Worm (Caenorhabditis elegans) whole organism, L4 larva: ENCODE data around the gene F35C5.1.

Experiments
- ceh-62 ChIP-seq: sonication (generic microtip); optimal IDR thresholded peaks from 2 replicates; lab custom pipeline; 2017; ENCODE audit warnings: missing biosample characterization, missing genetic modification characterization
- nhr-42 ChIP-seq: fragments of 200-800 bp; sonication (Bioruptor generic); IDR thresholded peaks from 2 replicates; pipeline ENCODE4 v1.3.6; 2022; ENCODE audit warnings: missing genetic modification characterization, missing compliant biosample characterization
- sdz-12 ChIP-seq: fragments of 200-800 bp; sonication (Bioruptor generic); optimal IDR thresholded peaks from 2 replicates; lab custom pipeline; 2018; ENCODE audit warnings: mild to moderate bottlenecking, missing genetic modification characterization, missing compliant biosample characterization
- unc-39 ChIP-seq: sonication (generic microtip); optimal IDR thresholded peaks from 2 replicates; lab custom pipeline; 2017; ENCODE audit warnings: missing biosample characterization, missing genetic modification characterization
- unc-62 ChIP-seq, 3 experiments: fragments of 150-350 bp in 1 of 3; sonication (generic microtip); optimal IDR thresholded peaks in 2 of 3; peaks in 1 of 3; 1 replicate in 1 of 3; 2 replicates in 2 of 3; lab custom pipeline; 2014 to 2017; ENCODE audit warnings: missing biosample characterization in 3 of 3, missing genetic modification characterization in 3 of 3, missing genetic modification reagents in 3 of 3, missing genotype in 1 of 3

DNA sequence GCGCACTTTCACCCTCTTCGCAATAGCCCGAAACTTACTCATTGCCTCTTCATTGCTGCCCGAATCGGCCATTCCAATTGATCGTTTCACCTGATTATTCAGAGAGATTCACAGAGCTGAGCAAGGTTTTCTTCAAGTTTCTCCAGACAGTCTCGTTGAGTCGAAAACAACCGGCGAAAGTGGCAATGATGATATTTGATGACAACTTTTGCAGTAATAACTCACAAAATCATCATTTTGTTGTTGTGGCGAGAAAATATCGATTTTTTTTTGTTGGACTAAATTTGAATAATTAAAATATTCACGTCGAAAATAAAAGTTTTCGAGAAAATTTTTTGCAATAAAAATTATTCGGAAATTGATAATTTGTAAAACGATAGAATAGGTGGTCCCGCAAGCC is 15.0 kb upstream of the F35C5.1 start, which contains the start of gene snf-5:
- TF ChIP-seq nhr-42 (GFP tag; lab: Robert Waterston, UW): no peak
- TF ChIP-seq sdz-12 (GFP tag; lab: Kevin White, UChicago): no peak
- no peak for TF ChIP-seq ceh-62 (tag; lab: Kevin White, UChicago)
- TF ChIP-seq unc-62 (GFP tag; optimal IDR thresholded peaks at IDR 0.05 in 1 of 2; lab: Kevin White, UChicago): no peak
- no peak for TF ChIP-seq unc-62 (tag; optimal IDR thresholded peaks at IDR 0.05; lab: Kevin White, UChicago)
- no peak for TF ChIP-seq unc-39
